Worm (Caenorhabditis elegans) whole organism, L2 larva: ENCODE measurements around the gene age-1.

Experiments used
- ceh-82 ChIP-seq: fragments of 150-350 bp; optimal IDR thresholded peaks from 2 replicates; lab custom pipeline; 2014; ENCODE audit warnings: missing biosample characterization, missing genetic modification characterization
- lin-13 ChIP-seq: fragments of 150-350 bp; optimal IDR thresholded peaks from 2 replicates; lab custom pipeline; 2014; ENCODE audit warnings: missing biosample characterization, missing genetic modification reagents, missing genetic modification characterization
- unc-39 ChIP-seq: fragments of 150-350 bp; optimal IDR thresholded peaks from 2 replicates; lab custom pipeline; 2014; ENCODE audit warnings: missing biosample characterization, missing genetic modification characterization

ce11 chrII:11510373-11510772 is 16.5 kb downstream of the age-1 start, which contains the start of gene npr-41:
- no peak for TF ChIP-seq lin-13
- TF ChIP-seq unc-39 (tag; lab: Kevin White, UChicago): no peak
- no peak for TF ChIP-seq ceh-82 (tag; lab: Kevin White, UChicago)
